Worm (Caenorhabditis elegans) whole organism, L3 larva: ENCODE measurements around the gene shn-1.

Experiments
- R02D3.7 ChIP-seq: fragments of 150-350 bp; optimal IDR thresholded peaks from 2 replicates; lab custom pipeline; 2014; ENCODE audit warnings: missing biosample characterization, missing genetic modification characterization
- ZK546.5 ChIP-seq: sonication (generic microtip); optimal IDR thresholded peaks from 2 replicates; lab custom pipeline; 2017; ENCODE audit warnings: missing biosample characterization, missing genetic modification characterization
- aly-2 ChIP-seq: fragments of 150-350 bp; optimal IDR thresholded peaks from 2 replicates; lab custom pipeline; 2014; ENCODE audit warnings: missing biosample characterization, missing genetic modification characterization
- ama-1 ChIP-seq: fragments of 150-350 bp; optimal IDR thresholded peaks from 2 replicates; lab custom pipeline; 2018
- ceh-16 ChIP-seq: sonication (generic microtip); optimal IDR thresholded peaks from 2 replicates; lab custom pipeline; 2017; ENCODE audit warnings: missing biosample characterization, missing genetic modification characterization
- fkh-10 ChIP-seq: sonication (generic microtip); optimal IDR thresholded peaks from 2 replicates; lab custom pipeline; 2017; ENCODE audit warnings: missing biosample characterization, missing genetic modification reagents, missing genetic modification characterization
- fos-1 ChIP-seq: fragments of 150-350 bp; optimal IDR thresholded peaks from 2 replicates; lab custom pipeline; 2014; ENCODE audit warnings: missing biosample characterization, missing genetic modification characterization
- nfya-1 ChIP-seq: sonication (generic microtip); optimal IDR thresholded peaks from 2 replicates; lab custom pipeline; 2017; ENCODE audit warnings: missing genetic modification characterization, mild to moderate bottlenecking, missing compliant biosample characterization, antibody characterized with exemption, moderate library complexity; ENCODE audit not compliant: insufficient read depth
- nhr-25 ChIP-seq: sonication (generic microtip); optimal IDR thresholded peaks from 2 replicates; lab custom pipeline; 2017; ENCODE audit warnings: missing biosample characterization, missing genetic modification characterization
- tbx-2 ChIP-seq: sonication (generic microtip); optimal IDR thresholded peaks from 2 replicates; lab custom pipeline; 2016; ENCODE audit warnings: mild to moderate bottlenecking, missing genetic modification characterization, missing compliant biosample characterization
- unc-62 ChIP-seq: fragments of 150-350 bp; sonication (generic microtip); optimal IDR thresholded peaks from 4 replicates; lab custom pipeline; 2014; ENCODE audit warnings: missing biosample characterization, missing genetic modification reagents, missing genetic modification characterization
- ztf-4 ChIP-seq: fragments of 150-350 bp; optimal IDR thresholded peaks from 2 replicates; lab custom pipeline; 2014; ENCODE audit warnings: missing biosample characterization, missing genetic modification characterization

DNA sequence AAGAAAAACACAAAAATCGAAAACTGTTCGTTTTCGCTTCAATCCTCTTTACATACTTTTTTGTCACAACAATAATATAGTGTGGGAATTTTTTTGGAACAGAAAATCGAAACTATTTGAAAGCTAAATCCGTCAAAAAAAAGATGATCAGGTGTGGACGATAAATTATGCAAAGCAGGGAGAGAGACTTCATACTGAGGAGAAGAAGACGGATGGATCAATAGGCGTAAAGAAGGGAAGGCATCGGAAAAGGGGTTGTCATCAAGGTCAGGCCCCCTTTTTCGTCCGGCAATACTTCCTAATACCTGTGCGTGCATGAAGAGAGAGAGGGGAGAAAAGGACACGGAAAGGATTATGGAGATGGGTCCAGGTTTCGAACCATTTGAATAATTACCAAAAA lies 9.6 kb upstream of the shn-1 start:
- no peak for TF ChIP-seq unc-62 (GFP tag; lab: Kevin White, UChicago)
- TF ChIP-seq ceh-16 (tag; lab: Kevin White, UChicago), result no peak
- no peak for TF ChIP-seq tbx-2
- TF ChIP-seq fos-1 (tag; lab: Kevin White, UChicago), result no peak
- TF ChIP-seq ztf-4 (tag; lab: Kevin White, UChicago), result no peak
- no peak for TF ChIP-seq ZK546.5 (tag; lab: Kevin White, UChicago)
- no peak for TF ChIP-seq ama-1
- TF ChIP-seq nfya-1, result no peak
- TF ChIP-seq nhr-25 (tag; lab: Kevin White, UChicago), result peak; percentile 55
- no peak for TF ChIP-seq aly-2 (tag; lab: Kevin White, UChicago)
- TF ChIP-seq R02D3.7 (tag; lab: Kevin White, UChicago), result no peak
- TF ChIP-seq fkh-10 (GFP tag; lab: Kevin White, UChicago), result no peak
